Worm (Caenorhabditis elegans) whole organism, midembryonic: ENCODE measurements around the gene npr-33.

Experiments
- T22C8.4 ChIP-seq: fragments of 200-800 bp; sonication (Bioruptor generic); IDR thresholded peaks from 2 replicates; pipeline ENCODE4 v1.3.6; 2022; ENCODE audit warnings: missing genetic modification characterization, missing compliant biosample characterization
- flt-1 ChIP-seq: fragments of 200-800 bp; sonication (Bioruptor generic); IDR thresholded peaks from 2 replicates; pipeline ENCODE4 v1.3.6; 2022; ENCODE audit warnings: missing genetic modification characterization, missing compliant biosample characterization
- klf-2 ChIP-seq: fragments of 200-800 bp; sonication (Bioruptor generic); conservative IDR thresholded peaks from 2 replicates; pipeline ENCODE4 v1.3.6; 2022; ENCODE audit warnings: missing genetic modification reagents, missing genetic modification characterization, missing compliant biosample characterization
- ref-1 ChIP-seq: fragments of 200-800 bp; sonication (Bioruptor generic); conservative IDR thresholded peaks from 2 replicates; pipeline ENCODE4 v1.3.6; 2022; ENCODE audit warnings: missing genetic modification reagents, missing genetic modification characterization, missing compliant biosample characterization
- tab-1 ChIP-seq: fragments of 200-800 bp; sonication (Bioruptor generic); IDR thresholded peaks from 2 replicates; pipeline ENCODE4 v1.3.6; 2022; ENCODE audit warnings: missing genetic modification characterization, missing compliant biosample characterization
- ztf-29 ChIP-seq: fragments of 200-800 bp; sonication (Bioruptor generic); IDR thresholded peaks from 2 replicates; pipeline ENCODE4 v1.3.6; 2022; ENCODE audit warnings: missing genetic modification reagents, missing genetic modification characterization, missing compliant biosample characterization

- TF ChIP-seq ref-1 (GFP tag; lab: Robert Waterston, UW), result no peak
- TF ChIP-seq klf-2 (GFP tag; lab: Robert Waterston, UW), result no peak
- no peak for TF ChIP-seq flt-1 (GFP tag; lab: Robert Waterston, UW)
- TF ChIP-seq tab-1 (GFP tag; lab: Robert Waterston, UW), result no peak
- no peak for TF ChIP-seq ztf-29 (GFP tag; lab: Robert Waterston, UW)
- no peak for TF ChIP-seq T22C8.4 (GFP tag; lab: Robert Waterston, UW)
Measured at ce11 chrX:15944198-15944597, 33.8 kb downstream of the npr-33 start.
